Worm (Caenorhabditis elegans): ENCODE data around the gene acdh-8.
A peak's percentile ranks its signal among the peaks of the same experiment; 100 is the strongest.

DNA sequence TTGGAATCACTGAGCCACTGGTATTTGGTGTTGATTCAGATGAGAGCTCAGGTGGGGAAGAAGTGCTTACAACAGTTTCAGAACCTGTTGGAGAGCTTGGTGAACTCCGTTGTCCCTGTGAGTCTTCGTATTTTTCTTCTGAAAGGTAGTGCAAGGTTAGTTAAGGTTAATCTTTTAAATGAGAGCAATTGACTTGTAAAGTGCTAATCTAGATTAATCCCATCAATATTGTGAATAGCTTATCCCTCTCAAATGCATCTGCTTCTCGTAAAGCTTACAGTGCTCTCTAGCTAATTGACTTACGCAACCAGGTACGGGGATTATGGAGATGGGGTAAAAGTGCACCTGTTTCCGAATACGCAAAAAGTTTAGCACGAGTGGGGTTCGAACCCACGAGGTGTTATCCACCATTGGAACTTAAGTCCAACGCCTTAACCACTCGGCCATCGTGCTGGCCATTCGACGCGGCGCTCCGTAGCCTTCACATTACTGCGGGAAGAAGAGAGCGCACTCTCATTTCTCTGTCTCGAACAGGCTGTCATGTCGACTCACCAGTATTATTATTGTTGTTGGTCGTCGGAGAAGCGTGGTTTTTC lies 21.6 kb upstream of the acdh-8 start:
- TF ChIP-seq B0310.2 (tag; optimal IDR thresholded peaks at IDR 0.05) (peak; percentile 47), F13C5.2 (tag; optimal IDR thresholded peaks at IDR 0.05) (peak; percentile 66), ama-1 (optimal IDR thresholded peaks at IDR 0.05) (no peak), hmbx-1 (tag; optimal IDR thresholded peaks at IDR 0.05) (no peak), ets-7 (tag; optimal IDR thresholded peaks at IDR 0.05) (no peak), hmg-4 (GFP tag; optimal IDR thresholded peaks at IDR 0.05) (peak; percentile 62), ceh-13 (GFP tag; optimal IDR thresholded peaks at IDR 0.05) (peak; percentile 38), pes-1 (GFP tag; IDR thresholded peaks at IDR 0.05) (peak; percentile 78), tbx-11 (GFP tag; IDR thresholded peaks at IDR 0.05) (peak; percentile 78), flt-1 (GFP tag; IDR thresholded peaks at IDR 0.05) (peak; percentile 56; the same call in 1 of the 2 replicates), hnd-1 (tag; optimal IDR thresholded peaks at IDR 0.05) (peak; percentile 59), aly-1 (tag; optimal IDR thresholded peaks at IDR 0.05) (no peak), ceh-36 (tag; optimal IDR thresholded peaks at IDR 0.05) (peak; percentile 89)
